Worm (Caenorhabditis elegans): ENCODE results near the gene fip-2.

ce11 chrV:9024713-9025112 lies 43.1 kb upstream of the fip-2 start, which contains the start of gene bus-1:
- TF ChIP-seq skn-1 (tag; optimal IDR thresholded peaks at IDR 0.05) (no peak), mab-5 (tag; optimal IDR thresholded peaks at IDR 0.05) (no peak), nhr-237 (tag; optimal IDR thresholded peaks at IDR 0.05) (no peak), alr-1 (tag; optimal IDR thresholded peaks at IDR 0.05) (no peak), unc-39 (tag; optimal IDR thresholded peaks at IDR 0.05) (no peak), elt-3 (tag; optimal IDR thresholded peaks at IDR 0.05) (no peak), ama-1 (optimal IDR thresholded peaks at IDR 0.05) (no peak)

Data from whole organism, L2 larva.